Worm (Caenorhabditis elegans) whole organism, L4 larva: Measurements from ENCODE around the gene ins-20.

Experiments
- R02D3.7 ChIP-seq: fragments of 150-350 bp; sonication (generic microtip); optimal IDR thresholded peaks from 3 replicates; lab custom pipeline; 2014; ENCODE audit warnings: missing biosample characterization, missing genetic modification characterization
- T26A8.4 ChIP-seq: fragments of 200-800 bp; sonication (Bioruptor generic); IDR thresholded peaks from 2 replicates; pipeline ENCODE4 v1.3.6; 2022; ENCODE audit warnings: missing genetic modification characterization, missing compliant biosample characterization
- Y5F2A.4 ChIP-seq: fragments of 200-800 bp; sonication (Bioruptor generic); optimal IDR thresholded peaks from 2 replicates; lab custom pipeline; 2018; ENCODE audit warnings: mild to moderate bottlenecking, missing genetic modification characterization, missing compliant biosample characterization
- ZK546.5 ChIP-seq, 2 experiments: sonication (generic microtip); optimal IDR thresholded peaks; 2 replicates each; lab custom pipeline; 2017; ENCODE audit warnings: missing biosample characterization in 2 of 2, missing genetic modification characterization in 2 of 2
- aly-2 ChIP-seq: sonication (generic microtip); optimal IDR thresholded peaks from 2 replicates; lab custom pipeline; 2018; ENCODE audit warnings: missing biosample characterization, missing genetic modification characterization
- ama-1 ChIP-seq: fragments of 150-350 bp; optimal IDR thresholded peaks from 2 replicates; lab custom pipeline; 2014; ENCODE audit warnings: inconsistent platforms, mixed read lengths
- ces-1 ChIP-seq: fragments of 150-350 bp; sonication (generic microtip); optimal IDR thresholded peaks from 4 replicates; lab custom pipeline; 2014; ENCODE audit warnings: missing biosample characterization, missing genetic modification reagents, missing genetic modification characterization
- fkh-10 ChIP-seq: fragments of 150-350 bp; optimal IDR thresholded peaks from 2 replicates; lab custom pipeline; 2014; ENCODE audit warnings: missing biosample characterization, missing genetic modification reagents, missing genetic modification characterization
- nhr-76 ChIP-seq: fragments of 150-350 bp; optimal IDR thresholded peaks from 2 replicates; lab custom pipeline; 2014; ENCODE audit warnings: missing biosample characterization, missing genetic modification characterization
- php-3 ChIP-seq: fragments of 200-800 bp; sonication (Bioruptor generic); IDR thresholded peaks from 2 replicates; pipeline ENCODE4 v1.3.6; 2022; ENCODE audit warnings: missing genetic modification reagents, missing genetic modification characterization, missing compliant biosample characterization
- unc-130 ChIP-seq: sonication (generic microtip); optimal IDR thresholded peaks from 2 replicates; lab custom pipeline; 2016; ENCODE audit warnings: missing genetic modification reagents, missing genetic modification characterization, missing compliant biosample characterization
- zag-1 ChIP-seq: fragments of 150-350 bp; optimal IDR thresholded peaks from 2 replicates; lab custom pipeline; 2014; ENCODE audit warnings: missing biosample characterization, missing genetic modification characterization
- zfp-3 ChIP-seq: fragments of 200-800 bp; sonication (Bioruptor generic); conservative IDR thresholded peaks from 2 replicates; pipeline ENCODE4 v1.3.6; 2022; ENCODE audit warnings: missing genetic modification reagents, missing genetic modification characterization, missing compliant biosample characterization

DNA sequence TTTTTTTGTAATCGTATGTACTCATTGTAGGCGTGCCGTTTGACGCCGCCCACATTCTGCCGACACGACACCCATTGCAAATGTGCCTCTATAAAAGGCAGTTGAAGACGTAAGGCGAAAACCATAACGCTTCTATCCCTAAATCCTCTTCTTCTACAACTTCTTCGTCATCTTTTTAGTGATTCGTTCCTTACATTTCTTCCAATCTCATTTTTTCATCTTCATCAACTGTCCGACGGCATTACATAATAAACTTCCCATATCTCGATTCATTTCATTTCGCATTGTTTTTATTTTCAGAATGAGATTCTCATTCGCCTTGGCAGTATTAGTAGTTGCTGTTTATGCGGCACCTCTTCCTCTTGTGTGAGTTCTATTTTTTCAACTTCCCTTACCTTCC lies 9.7 kb downstream of the ins-20 start, which contains the start of gene ZK84.1:
- TF ChIP-seq ZK546.5 (tag; optimal IDR thresholded peaks at IDR 0.05; lab: Kevin White, UChicago) (no peak), ama-1 (lab: Kevin White, UChicago) (no peak), nhr-76 (tag; lab: Kevin White, UChicago) (no peak), unc-130 (GFP tag; lab: Kevin White, UChicago) (no peak), ces-1 (GFP tag; lab: Kevin White, UChicago) (no peak), R02D3.7 (tag; lab: Kevin White, UChicago) (no peak), zfp-3 (GFP tag; lab: Robert Waterston, UW) (no peak), T26A8.4 (GFP tag; lab: Robert Waterston, UW) (no peak), fkh-10 (GFP tag; lab: Kevin White, UChicago) (no peak), zag-1 (tag; lab: Kevin White, UChicago) (no peak), php-3 (GFP tag; lab: Robert Waterston, UW) (no peak), aly-2 (no peak), Y5F2A.4 (GFP tag; lab: Kevin White, UChicago) (no peak)
